Fruit fly (Drosophila melanogaster): ENCODE results near the gene Hexo2.
A peak's percentile ranks its signal among the peaks of the same experiment; 100 is the strongest.

Hexo2 gene

dm6 chrX:8685394-8685793, 24.1 kb upstream of the Hexo2 start:
- TF ChIP-seq svp (GFP tag) (peak; percentile 97), CG11294 (GFP tag; IDR thresholded peaks at IDR 0.05) (no peak), Ets21C (GFP tag; optimal IDR thresholded peaks at IDR 0.05) (no peak)

dm6 chrX:8690003-8690402, 19.4 kb upstream of the Hexo2 start, which contains the start of the genes Ppt1 and Ogg1:
Gene Ppt1 (minus strand): TSS chrX:8690227.
Gene Ogg1 (plus strand): TSS chrX:8690327.
- peak; percentile 6 for TF ChIP-seq CG8632 (GFP tag; optimal IDR thresholded peaks at IDR 0.05)
- no peak for TF ChIP-seq CG9139 (GFP tag; optimal IDR thresholded peaks at IDR 0.05)
- no peak for TF ChIP-seq CG3919 (GFP tag; optimal IDR thresholded peaks at IDR 0.05)
- peak; percentile 5 for TF ChIP-seq CG8319 (GFP tag; optimal IDR thresholded peaks at IDR 0.05)
- TF ChIP-seq Lpt (GFP tag; optimal IDR thresholded peaks at IDR 0.05), result no peak
- TF ChIP-seq CG11294 (GFP tag; IDR thresholded peaks at IDR 0.05), result no peak
- peak; percentile 64 for TF ChIP-seq acj6 (GFP tag; optimal IDR thresholded peaks at IDR 0.05)
- TF ChIP-seq fd59A (GFP tag; optimal IDR thresholded peaks at IDR 0.05), result no peak
- TF ChIP-seq Sox102F (GFP tag; optimal IDR thresholded peaks at IDR 0.05), result no peak
- TF ChIP-seq CG11762 (GFP tag; optimal IDR thresholded peaks at IDR 0.05; ENCODE audit: insufficient read depth), result peak; percentile 31
- TF ChIP-seq vri (GFP tag; optimal IDR thresholded peaks at IDR 0.05), result peak; percentile 36
- TF ChIP-seq CG6854 (GFP tag; optimal IDR thresholded peaks at IDR 0.05), result no peak
- no peak for TF ChIP-seq spab (GFP tag; optimal IDR thresholded peaks at IDR 0.05)
- TF ChIP-seq cyc (GFP tag; optimal IDR thresholded peaks at IDR 0.05), result peak; percentile 54
- peak; percentile 52 for TF ChIP-seq Ets21C (GFP tag; optimal IDR thresholded peaks at IDR 0.05)
- peak; percentile 58 for TF ChIP-seq Eip75B (GFP tag; optimal IDR thresholded peaks at IDR 0.05)
- TF ChIP-seq CG16779 (tag; optimal IDR thresholded peaks at IDR 0.05), result no peak
- TF ChIP-seq Hr4 (GFP tag; optimal IDR thresholded peaks at IDR 0.05), result peak; percentile 21
- peak; percentile 25 for TF ChIP-seq net (GFP tag; optimal IDR thresholded peaks at IDR 0.05)
- no peak for TF ChIP-seq CG8119 (GFP tag; IDR thresholded peaks at IDR 0.05)
- TF ChIP-seq OdsH (GFP tag; optimal IDR thresholded peaks at IDR 0.05), result peak; percentile 64
- TF ChIP-seq dac (GFP tag; optimal IDR thresholded peaks at IDR 0.05), result no peak
- peak; percentile 41 for TF ChIP-seq dsx (GFP tag; optimal IDR thresholded peaks at IDR 0.05; ENCODE audit: poor library complexity, severe bottlenecking)
- TF ChIP-seq lz (GFP tag; optimal IDR thresholded peaks at IDR 0.05), result peak; percentile 62
- TF ChIP-seq Ets96B (tag; optimal IDR thresholded peaks at IDR 0.05), result peak; percentile 25
- TF ChIP-seq CG7368 (GFP tag; optimal IDR thresholded peaks at IDR 0.05), result no peak
- TF ChIP-seq topi (GFP tag; optimal IDR thresholded peaks at IDR 0.05), result peak; percentile 56
- TF ChIP-seq Met (GFP tag; optimal IDR thresholded peaks at IDR 0.05), result no peak
- TF ChIP-seq Gug (GFP tag; IDR thresholded peaks at IDR 0.05), result 0 out of 2 replicates have a peak, but pooled peaks have one; percentile 26
- TF ChIP-seq CG6163 (GFP tag; IDR thresholded peaks at IDR 0.05), result peak; percentile 31; the same call in 1 of the 3 replicates
- peak; percentile 52 for TF ChIP-seq Sox14 (GFP tag; optimal IDR thresholded peaks at IDR 0.05)
- peak; percentile 88 for TF ChIP-seq fkh (GFP tag; optimal IDR thresholded peaks at IDR 0.05)
- TF ChIP-seq Smox (GFP tag; optimal IDR thresholded peaks at IDR 0.05), result no peak
- peak; percentile 41 for TF ChIP-seq CG10669 (GFP tag; optimal IDR thresholded peaks at IDR 0.05)
- TF ChIP-seq pdm3 (GFP tag; optimal IDR thresholded peaks at IDR 0.05), result peak; percentile 71
- TF ChIP-seq CG6792 (GFP tag; optimal IDR thresholded peaks at IDR 0.05), result peak; percentile 47
- peak; percentile 10 for TF ChIP-seq Sox15 (GFP tag; optimal IDR thresholded peaks at IDR 0.05)
- TF ChIP-seq Eip93F (GFP tag; optimal IDR thresholded peaks at IDR 0.05), result peak; percentile 0
- peak; percentile 74 for TF ChIP-seq svp (GFP tag)
- no peak for TF ChIP-seq Hr38 (GFP tag; optimal IDR thresholded peaks at IDR 0.05)
- TF ChIP-seq Eip78C (GFP tag), result peak; percentile 86
- TF ChIP-seq CG1621 (tag; optimal IDR thresholded peaks at IDR 0.05), result peak; percentile 29
- no peak for TF ChIP-seq CG32006 (GFP tag; optimal IDR thresholded peaks at IDR 0.05)
- no peak for TF ChIP-seq CG4318 (GFP tag; optimal IDR thresholded peaks at IDR 0.05)
- TF ChIP-seq CG10631 (GFP tag; optimal IDR thresholded peaks at IDR 0.05), result peak; percentile 57
- no peak; the same call in 1 of the 2 replicates for TF ChIP-seq CG15336 (GFP tag; IDR thresholded peaks at IDR 0.05)
- peak; percentile 4 for TF ChIP-seq CG6808 (GFP tag; optimal IDR thresholded peaks at IDR 0.05)
- TF ChIP-seq CG34406 (GFP tag; optimal IDR thresholded peaks at IDR 0.05), result peak; percentile 15
- TF ChIP-seq CG11902 (GFP tag; optimal IDR thresholded peaks at IDR 0.05), result peak; percentile 8
- no peak for TF ChIP-seq CG6276 (GFP tag; optimal IDR thresholded peaks at IDR 0.05)
